Worm (Caenorhabditis elegans): ENCODE data around the gene nmt-1.

The nmt-1 gene

DNA sequence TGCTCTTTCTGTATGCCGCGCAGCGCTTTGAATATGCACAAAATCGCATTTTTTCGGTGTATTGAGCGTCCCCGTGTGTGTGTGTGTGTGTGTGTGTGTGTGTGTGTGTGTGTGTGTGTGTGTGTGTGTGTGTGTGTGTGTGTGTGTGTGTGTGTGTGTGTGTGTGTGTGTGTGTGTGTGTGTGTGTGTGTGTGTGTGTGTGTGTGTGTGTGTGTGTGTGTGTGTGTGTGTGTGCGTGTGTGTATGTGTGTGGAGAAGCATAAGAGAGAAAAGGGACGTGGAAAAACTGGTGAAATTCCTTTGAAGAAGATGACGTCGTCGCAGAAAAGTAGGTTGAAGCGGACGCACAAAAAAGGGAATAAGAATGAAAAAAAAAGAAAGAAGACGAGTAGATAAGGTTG is 17.3 kb upstream of the nmt-1 start (continued):
- TF ChIP-seq hlh-11 (tag; optimal IDR thresholded peaks at IDR 0.05), result peak; percentile 83
- TF ChIP-seq dve-1 (tag; optimal IDR thresholded peaks at IDR 0.05; ENCODE audit: insufficient read depth), result peak; percentile 84
- TF ChIP-seq hlh-30 (tag; optimal IDR thresholded peaks at IDR 0.05; ENCODE audit: insufficient read depth), result peak; percentile 46
- peak; percentile 67 for TF ChIP-seq T20F7.1 (GFP tag; optimal IDR thresholded peaks at IDR 0.05)
- peak; percentile 70 for TF ChIP-seq mxl-3 (GFP tag; optimal IDR thresholded peaks at IDR 0.05)
- TF ChIP-seq hmg-1.1 (GFP tag; IDR thresholded peaks at IDR 0.05), result peak; percentile 72
- peak; percentile 17 for TF ChIP-seq nhr-102 (tag; optimal IDR thresholded peaks at IDR 0.05)
- TF ChIP-seq spr-3 (GFP tag; optimal IDR thresholded peaks at IDR 0.05), result peak; percentile 64
- 0 out of 2 replicates have a peak, but pooled peaks have one; percentile 18 for TF ChIP-seq T26A8.4 (GFP tag; IDR thresholded peaks at IDR 0.05)
- peak; percentile 96 for TF ChIP-seq aha-1 (tag)
- TF ChIP-seq rbr-2 (tag; optimal IDR thresholded peaks at IDR 0.05), result peak; percentile 90
- TF ChIP-seq lin-38 (GFP tag; IDR thresholded peaks at IDR 0.05), result peak; percentile 36; the same call in 1 of the 2 replicates
- peak; percentile 10 for TF ChIP-seq F10B5.3 (tag; optimal IDR thresholded peaks at IDR 0.05)

DNA sequence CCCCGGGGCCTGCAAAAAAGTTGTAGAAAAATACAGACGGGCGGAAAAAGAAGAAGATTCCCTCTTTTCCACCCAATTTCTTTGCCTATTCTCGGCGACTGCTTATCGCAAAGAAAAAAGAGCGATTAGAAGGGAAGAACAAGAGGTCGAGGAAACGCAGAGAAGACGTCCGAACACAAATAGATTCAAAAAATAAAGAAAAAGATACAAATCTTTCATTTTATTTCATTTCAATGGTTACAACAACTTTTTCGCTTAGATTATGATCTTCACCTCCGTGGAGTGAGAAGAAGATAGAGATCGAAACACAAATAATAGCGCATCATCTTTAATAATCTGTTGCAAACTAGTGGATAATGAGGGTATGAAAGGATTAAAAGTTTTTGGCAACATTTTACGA is 15.9 kb upstream of the nmt-1 start:
- peak in 1 of 2 experiments; percentile 36 for TF ChIP-seq unc-62 (GFP tag; optimal IDR thresholded peaks at IDR 0.05 in 1 of 2)
- no peak for TF ChIP-seq unc-62 (tag; optimal IDR thresholded peaks at IDR 0.05)
- peak; percentile 29 for TF ChIP-seq nhr-28 (tag; optimal IDR thresholded peaks at IDR 0.05)
- TF ChIP-seq dmd-6 (GFP tag; IDR thresholded peaks at IDR 0.05), result peak; percentile 16; the same call in 1 of the 2 replicates
- no peak for TF ChIP-seq ZK546.5 (tag; optimal IDR thresholded peaks at IDR 0.05)
- peak; percentile 7 for TF ChIP-seq nhr-48 (tag; optimal IDR thresholded peaks at IDR 0.05)
- no peak for TF ChIP-seq nhr-6 (tag; optimal IDR thresholded peaks at IDR 0.05)
- TF ChIP-seq php-3 (GFP tag; IDR thresholded peaks at IDR 0.05), result no peak
- no peak for TF ChIP-seq zip-2 (tag; optimal IDR thresholded peaks at IDR 0.05)

DNA sequence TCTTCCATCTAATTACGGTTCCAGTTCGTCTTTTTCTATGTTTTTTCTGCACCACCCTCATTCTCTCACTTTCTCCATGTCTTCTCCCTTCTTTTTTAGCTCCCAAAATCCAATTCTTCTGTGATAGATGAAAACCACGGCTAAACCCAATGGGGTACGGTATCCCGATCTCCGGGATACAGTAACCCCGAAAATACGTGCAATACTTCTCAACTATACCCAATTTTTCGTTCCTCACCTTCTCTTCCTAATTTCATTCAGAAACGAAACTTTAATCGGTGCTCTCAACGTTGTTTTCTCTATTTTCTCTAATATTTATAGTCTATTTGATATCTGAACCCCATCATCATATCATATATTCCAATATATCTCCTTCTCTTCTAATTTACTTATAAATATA is 7.5 kb upstream of the nmt-1 start:
- TF ChIP-seq daf-19 (GFP tag; conservative IDR thresholded peaks at IDR 0.05), result peak; percentile 76
- peak; percentile 15 for TF ChIP-seq rbr-2 (tag; optimal IDR thresholded peaks at IDR 0.05)
- peak; percentile 33 for TF ChIP-seq nhr-111 (GFP tag; optimal IDR thresholded peaks at IDR 0.05)
- TF ChIP-seq sdz-12 (GFP tag; optimal IDR thresholded peaks at IDR 0.05), result no peak
- TF ChIP-seq D1046.2 (GFP tag; IDR thresholded peaks at IDR 0.05), result 0 out of 2 replicates have a peak, but pooled peaks have one; percentile 57
- peak in 1 of 2 experiments; percentile 30 for TF ChIP-seq hif-1 (tag; optimal IDR thresholded peaks at IDR 0.05)
- TF ChIP-seq saeg-2 (GFP tag; IDR thresholded peaks at IDR 0.05), result no peak
- TF ChIP-seq Y5F2A.4 (GFP tag; optimal IDR thresholded peaks at IDR 0.05), result peak; percentile 11
- TF ChIP-seq attf-4 (tag; optimal IDR thresholded peaks at IDR 0.05), result no peak
- peak; percentile 15 for TF ChIP-seq mes-2 (tag; optimal IDR thresholded peaks at IDR 0.05; ENCODE audit: poor library complexity, severe bottlenecking)
- TF ChIP-seq Y75B8A.6 (GFP tag; IDR thresholded peaks at IDR 0.05), result 0 out of 2 replicates have a peak, but pooled peaks have one; percentile 37
- no peak for TF ChIP-seq pqm-1 (tag; optimal IDR thresholded peaks at IDR 0.05)
- peak; percentile 13 to 23 for TF ChIP-seq lsy-2 (tag; optimal IDR thresholded peaks at IDR 0.05)
- peak; percentile 35 to 52; a peak in 1 of 4 replicates for TF ChIP-seq madf-5 (GFP tag; IDR thresholded peaks at IDR 0.05)
- TF ChIP-seq daf-16 (GFP tag; optimal IDR thresholded peaks at IDR 0.05), result peak in 1 of 2 experiments; percentile 39
- no peak for TF ChIP-seq daf-16 (tag; optimal IDR thresholded peaks at IDR 0.05)
- peak; percentile 45 for TF ChIP-seq lin-38 (GFP tag; IDR thresholded peaks at IDR 0.05)
- 0 out of 2 replicates have a peak, but pooled peaks have one; percentile 55 for TF ChIP-seq nhr-42 (GFP tag; IDR thresholded peaks at IDR 0.05)
- peak; percentile 41 for TF ChIP-seq ama-1 (optimal IDR thresholded peaks at IDR 0.05)
- TF ChIP-seq php-3 (GFP tag; IDR thresholded peaks at IDR 0.05), result peak; percentile 42; the same call in 1 of the 2 replicates
- 0 out of 2 replicates have a peak, but pooled peaks have one; percentile 22 for TF ChIP-seq mdt-29 (GFP tag; IDR thresholded peaks at IDR 0.05)
- 0 out of 2 replicates have a peak, but pooled peaks have one; percentile 3 for TF ChIP-seq tra-1 (GFP tag; IDR thresholded peaks at IDR 0.05)
- no peak for TF ChIP-seq ceh-20 (GFP tag; IDR thresholded peaks at IDR 0.05)
- TF ChIP-seq dpl-1 (GFP tag; optimal IDR thresholded peaks at IDR 0.05), result no peak
- no peak for TF ChIP-seq ztf-11 (tag; optimal IDR thresholded peaks at IDR 0.05)
- no peak for TF ChIP-seq ZK546.5 (tag; optimal IDR thresholded peaks at IDR 0.05)
- TF ChIP-seq Y48G9A.11 (GFP tag; IDR thresholded peaks at IDR 0.05), result peak; percentile 64; the same call in 1 of the 2 replicates
- TF ChIP-seq lim-7 (GFP tag; IDR thresholded peaks at IDR 0.05), result peak; percentile 52; the same call in 1 of the 2 replicates
- TF ChIP-seq madf-9 (GFP tag; conservative IDR thresholded peaks at IDR 0.05), result no peak
- TF ChIP-seq duxl-1 (tag; optimal IDR thresholded peaks at IDR 0.05; ENCODE audit: poor library complexity), result no peak
